Worm (Caenorhabditis elegans) whole organism, mixed stage, embryonic: Measurements from ENCODE around the gene orc-4.

ENCODE experiments used
- mab-5 ChIP-seq: fragments of 150-350 bp; optimal IDR thresholded peaks from 2 replicates; lab custom pipeline; 2014; ENCODE audit warnings: missing biosample characterization, missing genetic modification characterization
- mep-1 ChIP-seq: fragments of 150-350 bp; optimal IDR thresholded peaks from 2 replicates; lab custom pipeline; 2017; ENCODE audit warnings: missing biosample characterization, missing genetic modification reagents, missing genetic modification characterization, inconsistent platforms
- tbx-8 ChIP-seq: fragments of 200-800 bp; sonication (Bioruptor generic); optimal IDR thresholded peaks from 2 replicates; lab custom pipeline; 2018; ENCODE audit warnings: mild to moderate bottlenecking, missing genetic modification characterization, moderate library complexity, missing compliant biosample characterization

ce11 chrIII:10596387-10596786 lies 49.6 kb upstream of the orc-4 start, which contains the start of gene Y39A1A.3:
- TF ChIP-seq mab-5 = no peak
- no peak for TF ChIP-seq tbx-8 (GFP tag; lab: Kevin White, UChicago)
- TF ChIP-seq mep-1 (tag; lab: Kevin White, UChicago) = no peak
